Worm (Caenorhabditis elegans) whole organism, L3 larva: Measurements from ENCODE around the gene ahsa-1.

Experiments used
- R02D3.7 ChIP-seq: fragments of 150-350 bp; optimal IDR thresholded peaks from 2 replicates; lab custom pipeline; 2014; ENCODE audit warnings: missing biosample characterization, missing genetic modification characterization
- ZK546.5 ChIP-seq: sonication (generic microtip); optimal IDR thresholded peaks from 2 replicates; lab custom pipeline; 2017; ENCODE audit warnings: missing biosample characterization, missing genetic modification characterization
- aly-2 ChIP-seq: fragments of 150-350 bp; optimal IDR thresholded peaks from 2 replicates; lab custom pipeline; 2014; ENCODE audit warnings: missing biosample characterization, missing genetic modification characterization
- ama-1 ChIP-seq: fragments of 150-350 bp; optimal IDR thresholded peaks from 2 replicates; lab custom pipeline; 2018
- ceh-16 ChIP-seq: sonication (generic microtip); optimal IDR thresholded peaks from 2 replicates; lab custom pipeline; 2017; ENCODE audit warnings: missing biosample characterization, missing genetic modification characterization
- ceh-28 ChIP-seq: fragments of 150-350 bp; optimal IDR thresholded peaks from 2 replicates; lab custom pipeline; 2014; ENCODE audit warnings: missing biosample characterization, missing genetic modification reagents, missing genetic modification characterization
- ceh-82 ChIP-seq: fragments of 150-350 bp; optimal IDR thresholded peaks from 2 replicates; lab custom pipeline; 2014; ENCODE audit warnings: missing biosample characterization, missing genetic modification characterization
- ceh-9 ChIP-seq: sonication (generic microtip); optimal IDR thresholded peaks from 2 replicates; lab custom pipeline; 2018; ENCODE audit warnings: missing biosample characterization, missing genetic modification characterization
- daf-12 ChIP-seq: fragments of 150-350 bp; optimal IDR thresholded peaks from 2 replicates; lab custom pipeline; 2014; ENCODE audit warnings: missing biosample characterization, missing genetic modification reagents, missing genetic modification characterization
- egl-27 ChIP-seq: sonication (generic microtip); optimal IDR thresholded peaks from 4 replicates; lab custom pipeline; 2017; ENCODE audit warnings: missing biosample characterization, missing genetic modification reagents, missing genetic modification characterization
- egl-5 ChIP-seq: fragments of 150-350 bp; optimal IDR thresholded peaks from 2 replicates; lab custom pipeline; 2017; ENCODE audit warnings: missing biosample characterization, missing genetic modification reagents, missing genetic modification characterization, inconsistent platforms
- elt-1 ChIP-seq: fragments of 150-350 bp; optimal IDR thresholded peaks from 2 replicates; lab custom pipeline; 2014; ENCODE audit warnings: missing biosample characterization, missing genetic modification characterization
- elt-2 ChIP-seq: sonication (generic microtip); optimal IDR thresholded peaks from 2 replicates; lab custom pipeline; 2016; ENCODE audit warnings: missing genetic modification reagents, mild to moderate bottlenecking, missing genetic modification characterization, missing compliant biosample characterization
- elt-3 ChIP-seq, 3 experiments: fragments of 150-350 bp in 1 of 3; sonication (generic microtip) in 2 of 3; optimal IDR thresholded peaks; 2 replicates in 2 of 3; 4 replicates in 1 of 3; lab custom pipeline; 2014 to 2017; ENCODE audit warnings: missing biosample characterization in 3 of 3, missing genetic modification characterization in 3 of 3
- eor-1 ChIP-seq, 2 experiments: fragments of 150-350 bp; optimal IDR thresholded peaks; 2 replicates each; lab custom pipeline; 2014 to 2018; ENCODE audit warnings: missing biosample characterization in 2 of 2, missing genetic modification characterization in 2 of 2
- fkh-10 ChIP-seq: sonication (generic microtip); optimal IDR thresholded peaks from 2 replicates; lab custom pipeline; 2017; ENCODE audit warnings: missing biosample characterization, missing genetic modification reagents, missing genetic modification characterization
- fkh-2 ChIP-seq: fragments of 150-350 bp; optimal IDR thresholded peaks from 2 replicates; lab custom pipeline; 2014; ENCODE audit warnings: missing biosample characterization, missing genetic modification reagents, missing genetic modification characterization
- fos-1 ChIP-seq: fragments of 150-350 bp; optimal IDR thresholded peaks from 2 replicates; lab custom pipeline; 2014; ENCODE audit warnings: missing biosample characterization, missing genetic modification characterization
- hmg-11 ChIP-seq: sonication (generic microtip); optimal IDR thresholded peaks from 2 replicates; lab custom pipeline; 2016; ENCODE audit warnings: missing genetic modification characterization, missing compliant biosample characterization
- jun-1 ChIP-seq: fragments of 150-350 bp; optimal IDR thresholded peaks from 2 replicates; lab custom pipeline; 2014; ENCODE audit warnings: missing biosample characterization, missing genetic modification reagents, missing genetic modification characterization
- lin-15B ChIP-seq: fragments of 150-350 bp; optimal IDR thresholded peaks from 2 replicates; lab custom pipeline; 2014; ENCODE audit warnings: missing biosample characterization, missing genetic modification characterization
- lin-39 ChIP-seq: fragments of 150-350 bp; optimal IDR thresholded peaks from 2 replicates; lab custom pipeline; 2018; ENCODE audit warnings: missing biosample characterization, missing genetic modification reagents, missing genetic modification characterization
- lsy-12 ChIP-seq: sonication (generic microtip); optimal IDR thresholded peaks from 2 replicates; lab custom pipeline; 2016; ENCODE audit warnings: mild to moderate bottlenecking, missing genetic modification characterization, missing compliant biosample characterization
- mdl-1 ChIP-seq: fragments of 150-350 bp; optimal IDR thresholded peaks from 2 replicates; lab custom pipeline; 2014; ENCODE audit warnings: missing biosample characterization, missing genetic modification characterization
- mml-1 ChIP-seq: fragments of 150-350 bp; sonication (generic microtip); optimal IDR thresholded peaks from 3 replicates; lab custom pipeline; 2014; ENCODE audit warnings: missing biosample characterization, missing genetic modification characterization
- nfya-1 ChIP-seq: sonication (generic microtip); optimal IDR thresholded peaks from 2 replicates; lab custom pipeline; 2017; ENCODE audit warnings: missing genetic modification characterization, mild to moderate bottlenecking, missing compliant biosample characterization, antibody characterized with exemption, moderate library complexity; ENCODE audit not compliant: insufficient read depth
- nhr-11 ChIP-seq: fragments of 150-350 bp; optimal IDR thresholded peaks from 2 replicates; lab custom pipeline; 2014; ENCODE audit warnings: missing biosample characterization, missing genetic modification characterization
- nhr-12 ChIP-seq: fragments of 150-350 bp; optimal IDR thresholded peaks from 2 replicates; lab custom pipeline; 2014; ENCODE audit warnings: missing biosample characterization, missing genetic modification characterization
- nhr-23 ChIP-seq: fragments of 150-350 bp; optimal IDR thresholded peaks from 2 replicates; lab custom pipeline; 2014; ENCODE audit warnings: missing biosample characterization, missing genetic modification reagents, missing genetic modification characterization
- nhr-237 ChIP-seq: fragments of 150-350 bp; optimal IDR thresholded peaks from 2 replicates; lab custom pipeline; 2014; ENCODE audit warnings: missing biosample characterization, missing genetic modification characterization
- nhr-25 ChIP-seq: sonication (generic microtip); optimal IDR thresholded peaks from 2 replicates; lab custom pipeline; 2017; ENCODE audit warnings: missing biosample characterization, missing genetic modification characterization
- nhr-28 ChIP-seq: fragments of 150-350 bp; optimal IDR thresholded peaks from 2 replicates; lab custom pipeline; 2014; ENCODE audit warnings: missing biosample characterization, missing genetic modification characterization
- nhr-43 ChIP-seq: sonication (generic microtip); optimal IDR thresholded peaks from 2 replicates; lab custom pipeline; 2016; ENCODE audit warnings: mild to moderate bottlenecking, missing genetic modification characterization, missing compliant biosample characterization; ENCODE audit not compliant: poor library complexity, severe bottlenecking
- nhr-67 ChIP-seq: fragments of 150-350 bp; optimal IDR thresholded peaks from 2 replicates; lab custom pipeline; 2014; ENCODE audit warnings: missing biosample characterization, missing genetic modification characterization
- nhr-76 ChIP-seq: fragments of 150-350 bp; sonication (generic microtip); optimal IDR thresholded peaks from 5 replicates; lab custom pipeline; 2014; ENCODE audit warnings: missing biosample characterization, missing genetic modification characterization
- nhr-77 ChIP-seq: fragments of 150-350 bp; optimal IDR thresholded peaks from 2 replicates; lab custom pipeline; 2014; ENCODE audit warnings: missing biosample characterization, missing genetic modification characterization
- pha-4 ChIP-seq: fragments of 150-350 bp; optimal IDR thresholded peaks from 2 replicates; lab custom pipeline; 2014; ENCODE audit warnings: missing biosample characterization, missing genetic modification reagents, missing genetic modification characterization
- pqm-1 ChIP-seq: fragments of 150-350 bp; optimal IDR thresholded peaks from 2 replicates; lab custom pipeline; 2017; ENCODE audit warnings: missing biosample characterization, missing genetic modification characterization, inconsistent platforms
- sea-2 ChIP-seq: fragments of 150-350 bp; sonication (generic microtip); optimal IDR thresholded peaks from 4 replicates; lab custom pipeline; 2014; ENCODE audit warnings: missing biosample characterization, missing genetic modification reagents, missing genetic modification characterization
- skn-1 ChIP-seq: fragments of 150-350 bp; optimal IDR thresholded peaks from 2 replicates; lab custom pipeline; 2014; ENCODE audit warnings: missing biosample characterization, missing genetic modification characterization
- snpc-4 ChIP-seq: fragments of 150-350 bp; optimal IDR thresholded peaks from 2 replicates; lab custom pipeline; 2014; ENCODE audit warnings: missing biosample characterization, missing genetic modification characterization
- tbx-2 ChIP-seq: sonication (generic microtip); optimal IDR thresholded peaks from 2 replicates; lab custom pipeline; 2016; ENCODE audit warnings: mild to moderate bottlenecking, missing genetic modification characterization, missing compliant biosample characterization
- unc-39 ChIP-seq: sonication (generic microtip); optimal IDR thresholded peaks from 4 replicates; lab custom pipeline; 2017; ENCODE audit warnings: missing biosample characterization, missing genetic modification characterization
- unc-62 ChIP-seq: fragments of 150-350 bp; sonication (generic microtip); optimal IDR thresholded peaks from 4 replicates; lab custom pipeline; 2014; ENCODE audit warnings: missing biosample characterization, missing genetic modification reagents, missing genetic modification characterization
- zag-1 ChIP-seq: fragments of 150-350 bp; optimal IDR thresholded peaks from 2 replicates; lab custom pipeline; 2014; ENCODE audit warnings: missing biosample characterization, missing genetic modification characterization
- ztf-11 ChIP-seq: fragments of 150-350 bp; optimal IDR thresholded peaks from 2 replicates; lab custom pipeline; 2014; ENCODE audit warnings: missing biosample characterization, missing genetic modification characterization
- ztf-4 ChIP-seq: fragments of 150-350 bp; optimal IDR thresholded peaks from 2 replicates; lab custom pipeline; 2014; ENCODE audit warnings: missing biosample characterization, missing genetic modification characterization

The ahsa-1 gene

ce11 chrV:15085335-15085800 is at the start of gene ahsa-1, which contains the start of gene C01G10.7:
Gene ahsa-1 (minus strand): TSS chrV:15085385.
Gene C01G10.7 (plus strand): TSS chrV:15085747.
- TF ChIP-seq nhr-76 (tag; lab: Kevin White, UChicago) (peak; percentile 0), hmg-11 (tag; lab: Kevin White, UChicago) (peak; percentile 83), nhr-28 (no peak), mml-1 (tag; lab: Kevin White, UChicago) (no peak), sea-2 (GFP tag; lab: Kevin White, UChicago) (no peak), skn-1 (peak; percentile 15), ZK546.5 (tag; lab: Kevin White, UChicago) (no peak), ceh-9 (tag; lab: Kevin White, UChicago) (no peak), ama-1 (lab: Kevin White, UChicago) (no peak), nfya-1 (tag; lab: Kevin White, UChicago) (peak; percentile 89), pqm-1 (tag; lab: Kevin White, UChicago) (peak; percentile 82), elt-1 (no peak), egl-27 (peak; percentile 13), nhr-77 (peak; percentile 37), unc-39 (tag; lab: Kevin White, UChicago) (no peak), aly-2 (no peak), mdl-1 (tag; lab: Kevin White, UChicago) (no peak), fkh-10 (GFP tag; lab: Kevin White, UChicago) (peak; percentile 92), elt-2 (tag; lab: Kevin White, UChicago) (peak; percentile 61), nhr-12 (no peak), elt-3 (tag; optimal IDR thresholded peaks at IDR 0.05; lab: Kevin White, UChicago) (no peak), nhr-43 (tag; lab: Kevin White, UChicago) (peak; percentile 95), nhr-237 (tag; lab: Kevin White, UChicago) (no peak), nhr-67 (tag; lab: Kevin White, UChicago) (no peak), lin-39 (tag; lab: Kevin White, UChicago) (peak; percentile 75), eor-1 (tag; optimal IDR thresholded peaks at IDR 0.05; lab: Kevin White, UChicago) (peak in 1 of 2 experiments; percentile 45), tbx-2 (tag; lab: Kevin White, UChicago) (peak; percentile 37), lin-15B (tag; lab: Kevin White, UChicago) (peak; percentile 99), lsy-12 (peak; percentile 85), snpc-4 (tag; lab: Kevin White, UChicago) (peak; percentile 87), zag-1 (no peak), R02D3.7 (tag; lab: Kevin White, UChicago) (peak; percentile 98), ztf-11 (tag; lab: Kevin White, UChicago) (no peak), fkh-2 (no peak), ceh-82 (tag; lab: Kevin White, UChicago) (peak; percentile 68), ceh-28 (tag; lab: Kevin White, UChicago) (peak; percentile 77), ztf-4 (tag; lab: Kevin White, UChicago) (no peak), fos-1 (tag; lab: Kevin White, UChicago) (no peak), jun-1 (tag; lab: Kevin White, UChicago) (peak; percentile 58), nhr-11 (tag; lab: Kevin White, UChicago) (peak; percentile 11), ceh-16 (tag; lab: Kevin White, UChicago) (no peak), nhr-25 (tag; lab: Kevin White, UChicago) (peak; percentile 86), daf-12 (tag; lab: Kevin White, UChicago) (no peak), pha-4 (peak; percentile 95), egl-5 (tag; lab: Kevin White, UChicago) (peak; percentile 87), unc-62 (no peak), nhr-23 (tag; lab: Kevin White, UChicago) (no peak)
